Fruit fly (Drosophila melanogaster) whole organism, embryonic: ENCODE results near the gene CG15483.

Experiments
- BEAF-32 ChIP-seq: fragments of 200-800 bp; sonication (Bioruptor generic); optimal IDR thresholded peaks from 3 replicates; lab custom pipeline; 2017; ENCODE audit warnings: missing biosample characterization, missing genetic modification characterization, mild to moderate bottlenecking, moderate library complexity, missing genetic modification reagents
- Bgb ChIP-seq: fragments of 200-800 bp; sonication (Bioruptor generic); IDR thresholded peaks from 2 replicates; pipeline ENCODE4 v1.3.6; 2022; ENCODE audit warnings: missing biosample characterization, missing genetic modification characterization; ENCODE audit not compliant: partially characterized antibody
- CG11456 ChIP-seq: fragments of 200-800 bp; sonication (Bioruptor generic); IDR thresholded peaks from 3 replicates; pipeline ENCODE4 v1.3.6; 2022; ENCODE audit warnings: missing biosample characterization, missing genetic modification characterization
- CG12071 ChIP-seq: fragments of 200-800 bp; sonication (Bioruptor generic); optimal IDR thresholded peaks from 3 replicates; lab custom pipeline; 2018; ENCODE audit warnings: missing biosample characterization, mild to moderate bottlenecking, missing genetic modification characterization
- CG12769 ChIP-seq: fragments of 200-800 bp; sonication (Bioruptor generic); optimal IDR thresholded peaks from 2 replicates; lab custom pipeline; 2019; ENCODE audit warnings: missing biosample characterization, mild to moderate bottlenecking, missing genetic modification characterization, moderate library complexity
- CG14014 ChIP-seq: fragments of 200-800 bp; sonication (Bioruptor generic); IDR thresholded peaks from 2 replicates; pipeline ENCODE4 v1.3.6; 2022; ENCODE audit warnings: missing biosample characterization, missing genetic modification characterization
- CG17328 ChIP-seq: fragments of 200-800 bp; sonication (Bioruptor generic); IDR thresholded peaks from 2 replicates; pipeline ENCODE4 v1.3.6; 2022; ENCODE audit warnings: missing biosample characterization, missing genetic modification characterization
- CG2199 ChIP-seq: fragments of 200-800 bp; sonication (Bioruptor generic); IDR thresholded peaks from 3 replicates; pipeline ENCODE4 v1.3.6; 2022; ENCODE audit warnings: missing biosample characterization, missing genetic modification characterization
- CG31224 ChIP-seq: fragments of 200-800 bp; sonication (Bioruptor generic); IDR thresholded peaks from 2 replicates; pipeline ENCODE4 v1.3.6; 2022; ENCODE audit warnings: missing biosample characterization, missing genetic modification characterization
- CG31365 ChIP-seq: fragments of 200-800 bp; sonication (Bioruptor generic); optimal IDR thresholded peaks from 2 replicates; lab custom pipeline; 2018; ENCODE audit warnings: missing biosample characterization, mild to moderate bottlenecking, missing genetic modification characterization
- CG31388 ChIP-seq: fragments of 200-800 bp; sonication (Bioruptor generic); optimal IDR thresholded peaks from 2 replicates; lab custom pipeline; 2016; ENCODE audit warnings: missing biosample characterization, missing genetic modification characterization
- CG3163 ChIP-seq: fragments of 200-800 bp; sonication (Bioruptor generic); optimal IDR thresholded peaks from 3 replicates; lab custom pipeline; 2016; ENCODE audit warnings: missing biosample characterization, missing genetic modification characterization
- CG3281 ChIP-seq: fragments of 200-800 bp; sonication (Bioruptor generic); optimal IDR thresholded peaks from 3 replicates; lab custom pipeline; 2017; ENCODE audit warnings: missing biosample characterization, mild to moderate bottlenecking, missing genetic modification characterization
- CG34376 ChIP-seq: fragments of 200-800 bp; sonication (Bioruptor generic); optimal IDR thresholded peaks from 2 replicates; lab custom pipeline; 2018; ENCODE audit warnings: missing biosample characterization, mild to moderate bottlenecking, missing genetic modification characterization
- CG34422 ChIP-seq: fragments of 200-800 bp; sonication (Bioruptor generic); IDR thresholded peaks from 3 replicates; pipeline ENCODE4 v1.3.6; 2022; ENCODE audit warnings: missing biosample characterization, missing genetic modification characterization
- CG3847 ChIP-seq: fragments of 200-800 bp; sonication (Bioruptor generic); IDR thresholded peaks from 2 replicates; pipeline ENCODE4 v1.3.6; 2022; ENCODE audit warnings: missing biosample characterization, missing genetic modification characterization
- CG5180 ChIP-seq: fragments of 200-800 bp; sonication (Bioruptor generic); optimal IDR thresholded peaks from 3 replicates; lab custom pipeline; 2017; ENCODE audit warnings: missing biosample characterization, missing genetic modification characterization, mild to moderate bottlenecking, moderate library complexity, missing genetic modification reagents
- CG5953 ChIP-seq: fragments of 200-800 bp; sonication (Bioruptor generic); IDR thresholded peaks from 2 replicates; pipeline ENCODE4 v1.3.6; 2022; ENCODE audit warnings: missing biosample characterization, missing genetic modification characterization
- CG6175 ChIP-seq: fragments of 200-800 bp; sonication (Bioruptor generic); IDR thresholded peaks from 3 replicates; pipeline ENCODE4 v1.3.6; 2022; ENCODE audit warnings: missing biosample characterization, missing genetic modification characterization
- CG6765 ChIP-seq: fragments of 200-800 bp; sonication (Bioruptor generic); optimal IDR thresholded peaks from 3 replicates; lab custom pipeline; 2017; ENCODE audit warnings: missing biosample characterization, mild to moderate bottlenecking, missing genetic modification characterization
- CTCF ChIP-seq: fragments of 200-800 bp; sonication (Bioruptor generic); optimal IDR thresholded peaks from 2 replicates; lab custom pipeline; 2017; ENCODE audit warnings: missing biosample characterization, mild to moderate bottlenecking, missing genetic modification characterization, moderate library complexity
- Dbx ChIP-seq: fragments of 200-800 bp; sonication (Bioruptor generic); IDR thresholded peaks from 3 replicates; pipeline ENCODE4 v1.3.6; 2022; ENCODE audit warnings: missing biosample characterization, missing genetic modification characterization
- Deaf1 ChIP-seq: fragments of 200-800 bp; optimal IDR thresholded peaks from 3 replicates; lab custom pipeline; 2019; ENCODE audit warnings: missing biosample characterization, mild to moderate bottlenecking, missing genetic modification characterization, moderate library complexity
- E2f1 ChIP-seq: fragments of 200-800 bp; sonication (Bioruptor generic); IDR thresholded peaks from 2 replicates; pipeline ENCODE4 v1.3.6; 2022; ENCODE audit warnings: missing biosample characterization, missing genetic modification characterization
- E2f2 ChIP-seq: fragments of 200-800 bp; sonication (Bioruptor generic); IDR thresholded peaks from 2 replicates; pipeline ENCODE4 v1.3.6; 2022; ENCODE audit warnings: missing biosample characterization, missing genetic modification characterization
- HmgZ ChIP-seq: fragments of 200-800 bp; sonication (Bioruptor generic); optimal IDR thresholded peaks from 2 replicates; lab custom pipeline; 2018; ENCODE audit warnings: missing biosample characterization, mild to moderate bottlenecking, missing genetic modification characterization
- NfI ChIP-seq: fragments of 200-800 bp; sonication (Bioruptor generic); optimal IDR thresholded peaks from 3 replicates; lab custom pipeline; 2018; ENCODE audit warnings: missing biosample characterization, mild to moderate bottlenecking, missing genetic modification characterization, moderate library complexity
- Pdp1 ChIP-seq, 2 experiments: fragments of 200-800 bp; sonication (Bioruptor generic); optimal IDR thresholded peaks; 3 replicates each; lab custom pipeline; 2016; ENCODE audit warnings: missing biosample characterization in 2 of 2, missing genetic modification characterization in 2 of 2, mild to moderate bottlenecking in 1 of 2, moderate library complexity in 1 of 2
- Ssrp ChIP-seq: fragments of 200-800 bp; sonication (Bioruptor generic); optimal IDR thresholded peaks from 2 replicates; lab custom pipeline; 2018; ENCODE audit warnings: missing biosample characterization, mild to moderate bottlenecking, missing genetic modification characterization, moderate library complexity
- Taf1 ChIP-seq: fragments of 200-800 bp; sonication (Bioruptor generic); IDR thresholded peaks from 2 replicates; pipeline ENCODE4 v1.3.6; 2022; ENCODE audit warnings: missing biosample characterization, missing genetic modification characterization
- ase ChIP-seq: fragments of 200-800 bp; sonication (Bioruptor generic); IDR thresholded peaks from 3 replicates; pipeline ENCODE4 v1.3.6; 2022; ENCODE audit warnings: missing biosample characterization, missing genetic modification characterization
- cg ChIP-seq: fragments of 200-800 bp; sonication (Bioruptor generic); optimal IDR thresholded peaks from 3 replicates; lab custom pipeline; 2019; ENCODE audit warnings: missing biosample characterization, mild to moderate bottlenecking, missing genetic modification characterization, moderate library complexity
- chinmo ChIP-seq: fragments of 200-800 bp; sonication (Bioruptor generic); IDR thresholded peaks from 4 replicates; pipeline ENCODE4 v1.3.6; 2022; ENCODE audit warnings: missing biosample characterization, missing genetic modification characterization; ENCODE audit not compliant: partially characterized antibody
- crp ChIP-seq, 2 experiments: fragments of 200-800 bp; sonication (Bioruptor generic); optimal IDR thresholded peaks; 2 replicates in 1 of 2; 3 replicates in 1 of 2; lab custom pipeline; 2017; ENCODE audit warnings: missing biosample characterization in 2 of 2, missing genetic modification characterization in 2 of 2, mild to moderate bottlenecking in 1 of 2, moderate library complexity in 1 of 2
- cwo ChIP-seq: fragments of 200-800 bp; sonication (Bioruptor generic); optimal IDR thresholded peaks from 3 replicates; lab custom pipeline; 2017; ENCODE audit warnings: missing biosample characterization, missing genetic modification characterization, mild to moderate bottlenecking, moderate library complexity, missing genetic modification reagents
- emc ChIP-seq: fragments of 200-800 bp; sonication (Bioruptor generic); optimal IDR thresholded peaks from 2 replicates; lab custom pipeline; 2016; ENCODE audit warnings: missing biosample characterization, missing genetic modification characterization
- ftz-f1 ChIP-seq: fragments of 200-800 bp; sonication (Bioruptor generic); optimal IDR thresholded peaks from 2 replicates; lab custom pipeline; 2016; ENCODE audit warnings: missing biosample characterization, missing genetic modification characterization
- gro ChIP-seq: fragments of 200-800 bp; sonication (Bioruptor generic); optimal IDR thresholded peaks from 2 replicates; lab custom pipeline; 2016; ENCODE audit warnings: missing biosample characterization, missing genetic modification characterization
- lab ChIP-seq: fragments of 200-800 bp; sonication (Bioruptor generic); optimal IDR thresholded peaks from 3 replicates; lab custom pipeline; 2017; ENCODE audit warnings: missing biosample characterization, missing genetic modification characterization, mild to moderate bottlenecking, moderate library complexity, missing genetic modification reagents
- otp ChIP-seq: fragments of 200-800 bp; sonication (Bioruptor generic); IDR thresholded peaks from 3 replicates; pipeline ENCODE4, ENCODE4 v1.3.6; 2022; ENCODE audit warnings: missing biosample characterization, missing genetic modification characterization
- rib ChIP-seq: fragments of 200-800 bp; sonication (Bioruptor generic); IDR thresholded peaks from 2 replicates; pipeline ENCODE4 v1.3.6; 2022; ENCODE audit warnings: missing biosample characterization, missing genetic modification characterization
- sd ChIP-seq: fragments of 200-800 bp; sonication (Bioruptor generic); optimal IDR thresholded peaks from 3 replicates; lab custom pipeline; 2018; ENCODE audit warnings: missing biosample characterization, mild to moderate bottlenecking, missing genetic modification characterization, moderate library complexity
- slbo ChIP-seq: fragments of 200-800 bp; sonication (Bioruptor generic); IDR thresholded peaks from 2 replicates; pipeline ENCODE4 v1.3.6; 2022; ENCODE audit warnings: missing biosample characterization, missing genetic modification characterization
- sna ChIP-seq: fragments of 200-800 bp; sonication (Bioruptor generic); IDR thresholded peaks from 2 replicates; pipeline ENCODE4 v1.3.6; 2022; ENCODE audit warnings: missing biosample characterization, missing genetic modification characterization; ENCODE audit not compliant: partially characterized antibody
- sqz ChIP-seq: fragments of 200-800 bp; sonication (Bioruptor generic); optimal IDR thresholded peaks from 3 replicates; lab custom pipeline; 2018; ENCODE audit warnings: missing biosample characterization, mild to moderate bottlenecking, missing genetic modification characterization
- stc ChIP-seq: fragments of 200-800 bp; sonication (Bioruptor generic); IDR thresholded peaks from 2 replicates; pipeline ENCODE4 v1.3.6; 2022; ENCODE audit warnings: missing biosample characterization, missing genetic modification characterization
- z ChIP-seq: fragments of 200-800 bp; sonication (Bioruptor generic); IDR thresholded peaks from 3 replicates; pipeline ENCODE4 v1.3.6; 2022; ENCODE audit warnings: missing biosample characterization, missing genetic modification characterization

The CG15483 gene

dm6 chr2L:12718437-12719376, 42.9 kb downstream of the CG15483 start, which contains the start of gene MRP:
Gene MRP (plus strand): TSS chr2L:12719045.
- TF ChIP-seq sqz (GFP tag; lab: Kevin White, UChicago) = peak; percentile 69
- TF ChIP-seq E2f1 (GFP tag; lab: Robert Waterston, UW) = 0 out of 2 replicates have a peak, but pooled peaks have one; percentile 35
- TF ChIP-seq stc (GFP tag; lab: Robert Waterston, UW) = peak; percentile 39; the same call in 1 of the 2 replicates
- TF ChIP-seq CG34422 (GFP tag; lab: Robert Waterston, UW) = peak; percentile 72; the same call in 1 of the 3 replicates
- no peak for TF ChIP-seq CG31388 (GFP tag; lab: Kevin White, UChicago)
- TF ChIP-seq CG3163 (GFP tag; lab: Kevin White, UChicago) = peak; percentile 84
- no peak for TF ChIP-seq BEAF-32
- TF ChIP-seq Pdp1 (GFP tag; optimal IDR thresholded peaks at IDR 0.05; lab: Kevin White, UChicago) = peak in 1 of 2 experiments; percentile 30
- no peak for TF ChIP-seq otp
- no peak for TF ChIP-seq crp (GFP tag; optimal IDR thresholded peaks at IDR 0.05; lab: Kevin White, UChicago)
- no peak for TF ChIP-seq CG31365 (tag; lab: Kevin White, UChicago)
- no peak for TF ChIP-seq Taf1 (GFP tag; lab: Robert Waterston, UW)
- TF ChIP-seq CG3847 (GFP tag; lab: Robert Waterston, UW) = 0 out of 2 replicates have a peak, but pooled peaks have one; percentile 21
- peak; percentile 9 for TF ChIP-seq gro
- 0 out of 2 replicates have a peak, but pooled peaks have one; percentile 10 for TF ChIP-seq CG14014
- peak; percentile 64 for TF ChIP-seq ftz-f1 (GFP tag; lab: Kevin White, UChicago)
- TF ChIP-seq Bgb (GFP tag; lab: Robert Waterston, UW) = peak; percentile 64
- peak; percentile 32 for TF ChIP-seq slbo (GFP tag; lab: Robert Waterston, UW)
- TF ChIP-seq cg (GFP tag; lab: Kevin White, UChicago) = peak; percentile 48
- peak; percentile 63 for TF ChIP-seq CG34376
- TF ChIP-seq CG5953 (GFP tag; lab: Robert Waterston, UW) = peak; percentile 44; the same call in 1 of the 2 replicates
- TF ChIP-seq CG17328 (GFP tag; lab: Robert Waterston, UW) = no peak
- peak; percentile 97 for TF ChIP-seq chinmo (GFP tag; lab: Robert Waterston, UW)
- peak; percentile 12 for TF ChIP-seq CG3281 (GFP tag; lab: Kevin White, UChicago)
- TF ChIP-seq CG12071 (GFP tag; lab: Kevin White, UChicago) = peak; percentile 28
- peak; percentile 81 for TF ChIP-seq Deaf1 (tag; lab: Kevin White, UChicago)
- no peak for TF ChIP-seq Ssrp (tag; lab: Kevin White, UChicago)
- 0 out of 2 replicates have a peak, but pooled peaks have one; percentile 24 for TF ChIP-seq sna
- peak; percentile 35 for TF ChIP-seq CG12769 (tag; lab: Kevin White, UChicago)
- TF ChIP-seq rib (GFP tag; lab: Robert Waterston, UW) = peak; percentile 67; the same call in 1 of the 2 replicates
- TF ChIP-seq CG5180 (GFP tag; lab: Kevin White, UChicago) = peak; percentile 60
- peak; percentile 29; the same call in 1 of the 2 replicates for TF ChIP-seq E2f2
- TF ChIP-seq Dbx (GFP tag; lab: Robert Waterston, UW) = 0 out of 3 replicates have a peak, but pooled peaks have one; percentile 54
- peak; percentile 46; the same call in 1 of the 3 replicates for TF ChIP-seq z (GFP tag; lab: Robert Waterston, UW)
- TF ChIP-seq sd (tag; lab: Kevin White, UChicago) = peak; percentile 78
- peak; percentile 44; the same call in 1 of the 2 replicates for TF ChIP-seq CG31224 (GFP tag; lab: Robert Waterston, UW)
- TF ChIP-seq HmgZ (tag; lab: Kevin White, UChicago) = peak; percentile 4
- TF ChIP-seq CG6765 (GFP tag; lab: Kevin White, UChicago) = peak; percentile 34
- peak; percentile 35 for TF ChIP-seq CTCF (GFP tag; lab: Kevin White, UChicago)
- no peak for TF ChIP-seq emc
- TF ChIP-seq cwo = peak; percentile 9
- TF ChIP-seq CG6175 (GFP tag; lab: Robert Waterston, UW) = peak; percentile 11; the same call in 1 of the 3 replicates
- 0 out of 3 replicates have a peak, but pooled peaks have one; percentile 37 for TF ChIP-seq ase (GFP tag; lab: Robert Waterston, UW)
- TF ChIP-seq lab (GFP tag; lab: Kevin White, UChicago) = peak; percentile 51
- TF ChIP-seq CG11456 (GFP tag; lab: Robert Waterston, UW) = 0 out of 3 replicates have a peak, but pooled peaks have one; percentile 52
- TF ChIP-seq CG2199 (GFP tag; lab: Robert Waterston, UW) = peak; percentile 73; the same call in 2 of the 3 replicates
- peak; percentile 6 for TF ChIP-seq NfI (GFP tag; lab: Kevin White, UChicago)
